Worm (Caenorhabditis elegans): ENCODE results near the gene C29H12.2.

Gene C29H12.2

DNA sequence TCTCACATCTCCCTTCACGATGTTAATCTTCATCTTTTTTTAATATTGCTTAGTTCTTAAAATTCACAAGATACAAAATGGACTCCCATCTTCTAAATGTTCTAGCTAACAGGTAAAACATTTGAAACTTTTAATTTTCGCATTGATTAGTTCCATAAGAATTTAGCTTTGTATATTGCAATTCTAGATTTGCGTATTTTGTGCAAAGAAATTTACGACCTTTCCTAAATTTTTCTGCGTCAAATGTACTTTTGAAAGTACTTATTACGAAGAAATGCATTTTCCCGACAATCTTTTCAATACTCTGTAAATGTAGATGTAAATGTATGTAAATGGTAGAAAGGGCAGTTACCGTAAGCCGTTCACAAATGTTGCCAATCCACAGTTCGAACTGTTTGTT, 19.6 kb upstream of the C29H12.2 start:
- TF ChIP-seq tbx-11 (GFP tag; IDR thresholded peaks at IDR 0.05) = no peak
- TF ChIP-seq ceh-36 (tag; optimal IDR thresholded peaks at IDR 0.05) = no peak
- TF ChIP-seq hmbx-1 (tag; optimal IDR thresholded peaks at IDR 0.05) = no peak

DNA sequence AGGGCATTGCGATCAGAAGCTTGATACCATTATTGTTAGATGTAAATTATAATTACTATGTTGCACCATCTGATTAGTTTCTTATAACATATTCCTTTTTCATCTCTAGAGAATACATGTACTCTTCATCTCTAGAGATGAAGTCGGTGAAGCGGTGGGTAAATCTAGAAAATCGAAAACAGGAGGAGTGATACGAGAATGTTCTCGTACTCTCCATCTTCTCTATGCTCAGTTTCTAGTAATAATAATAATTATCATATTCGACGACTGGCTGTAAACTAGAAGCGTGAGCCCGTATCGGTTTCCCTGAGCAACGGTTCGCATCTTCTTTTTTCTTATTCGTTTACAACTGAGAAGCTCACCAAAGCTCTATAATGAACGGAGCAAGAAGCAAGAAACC, 15.8 kb upstream of the C29H12.2 start:
- no peak for TF ChIP-seq sea-1 (GFP tag; conservative IDR thresholded peaks at IDR 0.05)
- no peak for TF ChIP-seq hmbx-1 (tag; optimal IDR thresholded peaks at IDR 0.05)
- no peak for TF ChIP-seq pes-1 (GFP tag; IDR thresholded peaks at IDR 0.05)
- no peak for TF ChIP-seq ets-7 (tag; optimal IDR thresholded peaks at IDR 0.05)
- TF ChIP-seq hmg-4 (GFP tag; optimal IDR thresholded peaks at IDR 0.05) = no peak
- TF ChIP-seq tbx-11 (GFP tag; IDR thresholded peaks at IDR 0.05) = no peak
- TF ChIP-seq B0310.2 (tag; optimal IDR thresholded peaks at IDR 0.05) = no peak
- no peak for TF ChIP-seq scrt-1 (GFP tag; IDR thresholded peaks at IDR 0.05)
- no peak for TF ChIP-seq flt-1 (GFP tag; IDR thresholded peaks at IDR 0.05)
- no peak for TF ChIP-seq tbx-37 (GFP tag; conservative IDR thresholded peaks at IDR 0.05)
- TF ChIP-seq ama-1 (optimal IDR thresholded peaks at IDR 0.05) = no peak
- no peak for TF ChIP-seq F13C5.2 (tag; optimal IDR thresholded peaks at IDR 0.05)
- TF ChIP-seq hnd-1 (tag; optimal IDR thresholded peaks at IDR 0.05) = no peak
- TF ChIP-seq ceh-13 (GFP tag; optimal IDR thresholded peaks at IDR 0.05) = no peak
- TF ChIP-seq aly-1 (tag; optimal IDR thresholded peaks at IDR 0.05) = no peak
- TF ChIP-seq ceh-36 (tag; optimal IDR thresholded peaks at IDR 0.05) = no peak

DNA sequence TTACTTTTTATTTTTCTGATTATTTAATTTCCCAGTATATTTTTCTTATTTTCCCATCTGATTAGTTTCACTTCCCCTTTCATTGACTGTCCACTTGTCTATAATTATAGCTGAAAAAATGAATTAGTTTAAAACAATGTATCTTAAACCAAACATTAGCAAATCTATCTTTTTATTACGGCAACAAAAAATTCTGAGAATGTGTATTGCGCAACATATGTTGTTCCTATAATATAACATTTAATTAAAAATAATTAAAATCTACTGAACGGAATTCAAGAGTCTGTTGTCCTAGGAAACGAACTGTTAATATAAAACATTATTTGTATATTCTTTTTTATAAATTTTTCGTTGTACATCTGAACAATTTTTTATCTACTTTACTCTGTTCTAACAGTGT, 13.6 kb upstream of the C29H12.2 start:
- no peak for TF ChIP-seq tra-4 (tag; optimal IDR thresholded peaks at IDR 0.05)
- no peak for TF ChIP-seq F13C5.2 (tag; optimal IDR thresholded peaks at IDR 0.05)
- TF ChIP-seq B0310.2 (tag; optimal IDR thresholded peaks at IDR 0.05) = no peak
- no peak for TF ChIP-seq ceh-36 (tag; optimal IDR thresholded peaks at IDR 0.05)
- TF ChIP-seq sea-1 (GFP tag; conservative IDR thresholded peaks at IDR 0.05) = no peak
- no peak for TF ChIP-seq hmg-4 (GFP tag; optimal IDR thresholded peaks at IDR 0.05)
- no peak for TF ChIP-seq ets-7 (tag; optimal IDR thresholded peaks at IDR 0.05)
- no peak for TF ChIP-seq scrt-1 (GFP tag; IDR thresholded peaks at IDR 0.05)
- TF ChIP-seq aly-1 (tag; optimal IDR thresholded peaks at IDR 0.05) = no peak

DNA sequence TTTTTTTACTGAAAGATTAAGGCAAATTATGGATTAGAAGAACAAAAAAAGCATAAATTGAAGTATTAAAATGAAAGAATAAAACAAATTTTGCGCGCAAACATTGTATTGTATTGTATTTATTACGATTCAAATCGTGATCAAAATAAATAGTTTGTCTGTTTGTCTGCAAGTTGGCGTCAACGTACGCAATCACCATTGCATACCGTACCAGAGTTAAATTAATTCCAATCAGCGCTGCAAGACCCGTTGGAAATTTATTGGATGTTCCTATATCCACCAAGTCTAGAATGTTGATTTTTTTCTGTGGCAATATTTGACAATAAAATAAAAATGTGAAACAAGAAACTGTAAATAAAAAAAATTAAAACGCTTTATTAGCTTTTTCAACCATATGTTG, 10.4 kb upstream of the C29H12.2 start, which contains the start of gene heri-1:
heri-1 (minus strand) TSS at position 8 of the 400 bp plus-strand sequence.
- TF ChIP-seq ceh-36 (tag; optimal IDR thresholded peaks at IDR 0.05) = no peak
- no peak for TF ChIP-seq pes-1 (GFP tag; IDR thresholded peaks at IDR 0.05)
- TF ChIP-seq tbx-11 (GFP tag; IDR thresholded peaks at IDR 0.05) = no peak
- TF ChIP-seq F13C5.2 (tag; optimal IDR thresholded peaks at IDR 0.05) = no peak
- no peak for TF ChIP-seq aly-1 (tag; optimal IDR thresholded peaks at IDR 0.05)

DNA sequence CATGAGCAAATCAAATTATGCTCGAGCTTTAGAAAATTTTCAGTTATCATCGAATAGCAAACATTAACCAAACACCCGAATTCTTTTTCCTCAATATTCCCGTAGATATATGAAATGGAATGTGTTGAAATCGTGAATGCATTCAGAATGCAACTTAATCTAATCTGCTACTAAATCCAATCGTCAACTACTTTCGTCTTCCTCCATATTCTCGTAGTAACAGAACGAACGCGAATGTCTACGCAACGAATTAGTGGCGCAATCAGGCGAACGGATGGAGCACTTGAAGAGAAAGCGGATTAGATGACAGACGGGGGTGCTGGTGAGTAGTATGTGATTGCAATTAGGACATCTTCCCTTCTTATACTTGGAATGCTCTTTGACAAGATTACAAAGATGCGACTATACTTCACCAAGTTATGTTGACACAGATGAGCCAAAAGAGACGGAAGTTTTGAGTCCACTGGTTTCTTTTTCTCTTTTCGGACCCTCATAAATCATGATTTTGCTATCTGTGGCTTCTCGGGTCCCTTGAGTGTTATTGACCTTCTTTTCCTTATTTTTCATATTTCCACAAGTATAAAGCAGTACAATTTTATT, 9.7 kb upstream of the C29H12.2 start:
- peak; percentile 41 for TF ChIP-seq ceh-36 (tag; optimal IDR thresholded peaks at IDR 0.05)
- TF ChIP-seq B0310.2 (tag; optimal IDR thresholded peaks at IDR 0.05) = no peak

DNA sequence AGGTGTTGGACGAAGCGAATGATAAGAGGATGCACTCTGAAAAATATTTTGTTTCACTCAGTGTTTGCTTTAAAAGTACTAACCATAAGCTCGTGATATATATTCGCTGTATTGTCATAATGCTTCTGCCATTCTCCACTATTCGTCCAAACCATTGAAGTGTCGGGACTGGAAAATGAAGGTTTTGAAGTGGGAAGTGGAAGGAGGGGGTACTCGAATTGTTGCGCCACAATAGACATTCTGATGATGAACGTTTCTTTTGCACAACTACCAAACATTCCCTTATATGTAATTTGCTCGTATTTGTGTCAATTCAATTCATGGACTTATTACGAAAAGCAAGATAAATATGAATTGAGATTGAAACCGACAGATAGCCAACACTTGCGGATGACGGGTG, 8.3 kb upstream of the C29H12.2 start:
- no peak for TF ChIP-seq ama-1 (optimal IDR thresholded peaks at IDR 0.05)
- no peak for TF ChIP-seq sea-1 (GFP tag; conservative IDR thresholded peaks at IDR 0.05)
- TF ChIP-seq hnd-1 (tag; optimal IDR thresholded peaks at IDR 0.05) = no peak
- TF ChIP-seq tbx-11 (GFP tag; IDR thresholded peaks at IDR 0.05) = no peak
- TF ChIP-seq tbx-37 (GFP tag; conservative IDR thresholded peaks at IDR 0.05) = no peak
- TF ChIP-seq aly-1 (tag; optimal IDR thresholded peaks at IDR 0.05) = no peak
- no peak for TF ChIP-seq hmg-4 (GFP tag; optimal IDR thresholded peaks at IDR 0.05)
- TF ChIP-seq ceh-36 (tag; optimal IDR thresholded peaks at IDR 0.05) = no peak
- no peak for TF ChIP-seq F13C5.2 (tag; optimal IDR thresholded peaks at IDR 0.05)
- no peak for TF ChIP-seq B0310.2 (tag; optimal IDR thresholded peaks at IDR 0.05)
- no peak for TF ChIP-seq tra-4 (tag; optimal IDR thresholded peaks at IDR 0.05)
- no peak for TF ChIP-seq pes-1 (GFP tag; IDR thresholded peaks at IDR 0.05)
- TF ChIP-seq ets-7 (tag; optimal IDR thresholded peaks at IDR 0.05) = no peak
- TF ChIP-seq ceh-13 (GFP tag; optimal IDR thresholded peaks at IDR 0.05) = no peak
- TF ChIP-seq scrt-1 (GFP tag; IDR thresholded peaks at IDR 0.05) = no peak

DNA sequence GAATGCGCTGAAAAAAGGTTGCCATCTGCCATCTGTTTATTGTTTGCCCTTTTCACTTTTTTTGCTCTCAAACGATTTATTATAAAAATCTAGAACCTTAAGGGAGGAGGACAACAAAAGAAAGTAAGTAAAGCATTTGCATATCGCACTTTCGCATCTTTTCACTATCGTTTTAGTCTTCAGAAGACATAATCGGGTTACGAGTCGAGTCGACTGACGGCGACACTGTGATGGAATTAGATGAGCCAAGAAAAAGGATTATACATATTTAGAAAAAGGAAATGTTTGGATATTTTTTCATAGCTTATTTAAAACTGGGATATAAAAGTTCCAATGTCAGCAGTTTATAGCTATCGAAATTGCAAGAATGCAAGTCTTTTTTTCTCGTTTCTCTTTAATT, 6.9 kb upstream of the C29H12.2 start:
- TF ChIP-seq aly-1 (tag; optimal IDR thresholded peaks at IDR 0.05) (no peak), pes-1 (GFP tag; IDR thresholded peaks at IDR 0.05) (no peak), hmbx-1 (tag; optimal IDR thresholded peaks at IDR 0.05) (no peak), ceh-36 (tag; optimal IDR thresholded peaks at IDR 0.05) (no peak), tra-4 (tag; optimal IDR thresholded peaks at IDR 0.05) (no peak), ama-1 (optimal IDR thresholded peaks at IDR 0.05) (no peak), B0310.2 (tag; optimal IDR thresholded peaks at IDR 0.05) (no peak), ceh-13 (GFP tag; optimal IDR thresholded peaks at IDR 0.05) (no peak), scrt-1 (GFP tag; IDR thresholded peaks at IDR 0.05) (no peak), flt-1 (GFP tag; IDR thresholded peaks at IDR 0.05) (no peak), hmg-4 (GFP tag; optimal IDR thresholded peaks at IDR 0.05) (no peak), F13C5.2 (tag; optimal IDR thresholded peaks at IDR 0.05) (no peak), tbx-11 (GFP tag; IDR thresholded peaks at IDR 0.05) (no peak), sea-1 (GFP tag; conservative IDR thresholded peaks at IDR 0.05) (no peak), tbx-37 (GFP tag; conservative IDR thresholded peaks at IDR 0.05) (no peak)

DNA sequence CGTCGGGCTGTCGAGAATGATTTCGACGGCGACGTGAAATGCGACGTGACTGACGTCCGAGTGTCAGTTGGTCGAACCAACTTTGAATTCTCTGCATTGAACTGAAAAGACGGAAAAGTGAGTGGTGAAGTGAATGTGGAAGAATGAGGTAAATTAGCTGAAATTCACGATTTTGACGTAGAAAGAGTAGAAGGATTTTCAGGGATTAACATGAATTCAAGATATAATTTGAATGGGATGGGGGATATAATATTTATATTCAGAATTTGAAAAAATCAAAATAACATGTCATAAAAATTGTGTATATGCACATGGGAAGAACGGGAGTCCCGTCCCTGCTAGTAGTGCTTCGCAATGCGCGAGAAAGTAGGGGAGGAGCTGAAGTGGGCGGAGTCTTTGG, 5.4 kb upstream of the C29H12.2 start, which contains the start of gene C29H12.6:
C29H12.6 (minus strand) TSS at position 101 of the 400 bp plus-strand sequence.
- TF ChIP-seq sea-1 (GFP tag; conservative IDR thresholded peaks at IDR 0.05) = no peak
- TF ChIP-seq hmbx-1 (tag; optimal IDR thresholded peaks at IDR 0.05) = no peak
- TF ChIP-seq F13C5.2 (tag; optimal IDR thresholded peaks at IDR 0.05) = no peak
- peak; percentile 66 for TF ChIP-seq ceh-36 (tag; optimal IDR thresholded peaks at IDR 0.05)
